Fruit fly (Drosophila melanogaster) whole organism, embryonic: ENCODE results near the gene CG32971.

Experiments used
- Antp ChIP-seq: fragments of 200-800 bp; sonication (Bioruptor generic); optimal IDR thresholded peaks from 3 replicates; lab custom pipeline; 2016; ENCODE audit warnings: missing biosample characterization, missing genetic modification characterization
- BEAF-32 ChIP-seq: fragments of 200-800 bp; sonication (Bioruptor generic); optimal IDR thresholded peaks from 3 replicates; lab custom pipeline; 2017; ENCODE audit warnings: missing biosample characterization, missing genetic modification characterization, mild to moderate bottlenecking, moderate library complexity, missing genetic modification reagents
- CG12659 ChIP-seq: fragments of 200-800 bp; sonication (Bioruptor generic); optimal IDR thresholded peaks from 3 replicates; lab custom pipeline; 2017; ENCODE audit warnings: mild to moderate bottlenecking, missing biosample characterization, missing genetic modification reagents, missing genetic modification characterization
- CG14860 ChIP-seq: fragments of 200-800 bp; sonication (Bioruptor generic); IDR thresholded peaks from 3 replicates; pipeline ENCODE4 v1.3.6; 2022; ENCODE audit warnings: missing biosample characterization, missing genetic modification characterization; ENCODE audit not compliant: partially characterized antibody
- CG1603 ChIP-seq: fragments of 200-800 bp; sonication (Bioruptor generic); optimal IDR thresholded peaks from 2 replicates; lab custom pipeline; 2019; ENCODE audit warnings: missing biosample characterization, mild to moderate bottlenecking, missing genetic modification characterization, moderate library complexity
- CG18262 ChIP-seq: fragments of 200-800 bp; optimal IDR thresholded peaks from 3 replicates; lab custom pipeline; 2019; ENCODE audit warnings: missing biosample characterization, mild to moderate bottlenecking, missing genetic modification characterization, moderate library complexity
- CG18764 ChIP-seq: fragments of 200-800 bp; sonication (Bioruptor generic); optimal IDR thresholded peaks from 3 replicates; lab custom pipeline; 2016; ENCODE audit warnings: missing biosample characterization, missing genetic modification characterization
- CG2202 ChIP-seq: fragments of 200-800 bp; sonication (Bioruptor generic); optimal IDR thresholded peaks from 2 replicates; lab custom pipeline; 2018; ENCODE audit warnings: missing biosample characterization, mild to moderate bottlenecking, missing genetic modification characterization
- CG2889 ChIP-seq: fragments of 200-800 bp; sonication (Bioruptor generic); IDR thresholded peaks from 3 replicates; pipeline ENCODE4 v1.3.6; 2022; ENCODE audit warnings: missing biosample characterization, missing genetic modification characterization
- CG30403 ChIP-seq: fragments of 200-800 bp; sonication (Bioruptor generic); optimal IDR thresholded peaks from 3 replicates; lab custom pipeline; 2016; ENCODE audit warnings: missing biosample characterization, missing genetic modification characterization
- CG31441 ChIP-seq: fragments of 200-800 bp; sonication (Bioruptor generic); IDR thresholded peaks from 2 replicates; pipeline ENCODE4 v1.3.6; 2022; ENCODE audit warnings: missing biosample characterization, missing genetic modification characterization
- CG3163 ChIP-seq: fragments of 200-800 bp; sonication (Bioruptor generic); optimal IDR thresholded peaks from 3 replicates; lab custom pipeline; 2016; ENCODE audit warnings: missing biosample characterization, missing genetic modification characterization
- CG34422 ChIP-seq: fragments of 200-800 bp; sonication (Bioruptor generic); IDR thresholded peaks from 3 replicates; pipeline ENCODE4 v1.3.6; 2022; ENCODE audit warnings: missing biosample characterization, missing genetic modification characterization
- CG6254 ChIP-seq: fragments of 200-800 bp; sonication (Bioruptor generic); optimal IDR thresholded peaks from 3 replicates; lab custom pipeline; 2017; ENCODE audit warnings: mild to moderate bottlenecking, missing biosample characterization, missing genetic modification reagents, missing genetic modification characterization
- CG6654 ChIP-seq: fragments of 200-800 bp; sonication (Bioruptor generic); optimal IDR thresholded peaks from 2 replicates; lab custom pipeline; 2017; ENCODE audit warnings: missing biosample characterization, mild to moderate bottlenecking, missing genetic modification characterization
- CG6683 ChIP-seq: fragments of 200-800 bp; sonication (Bioruptor generic); optimal IDR thresholded peaks from 2 replicates; lab custom pipeline; 2017; ENCODE audit warnings: missing biosample characterization, mild to moderate bottlenecking, missing genetic modification characterization, missing genetic modification reagents
- CG6765 ChIP-seq: fragments of 200-800 bp; sonication (Bioruptor generic); optimal IDR thresholded peaks from 3 replicates; lab custom pipeline; 2017; ENCODE audit warnings: missing biosample characterization, mild to moderate bottlenecking, missing genetic modification characterization
- CG7786 ChIP-seq: fragments of 200-800 bp; sonication (Bioruptor generic); optimal IDR thresholded peaks from 2 replicates; lab custom pipeline; 2016; ENCODE audit warnings: missing biosample characterization, missing genetic modification characterization
- CG7839 ChIP-seq: fragments of 200-800 bp; sonication (Bioruptor generic); optimal IDR thresholded peaks from 3 replicates; lab custom pipeline; 2018; ENCODE audit warnings: missing biosample characterization, mild to moderate bottlenecking, missing genetic modification characterization, moderate library complexity
- CG8388 ChIP-seq: fragments of 200-800 bp; sonication (Bioruptor generic); optimal IDR thresholded peaks from 2 replicates; lab custom pipeline; 2019; ENCODE audit warnings: missing biosample characterization, mild to moderate bottlenecking, missing genetic modification characterization, moderate library complexity
- CG9797 ChIP-seq: fragments of 200-800 bp; sonication (Bioruptor generic); optimal IDR thresholded peaks from 3 replicates; lab custom pipeline; 2018; ENCODE audit warnings: missing biosample characterization, mild to moderate bottlenecking, missing genetic modification characterization
- CG9817 ChIP-seq: fragments of 200-800 bp; sonication (Bioruptor generic); optimal IDR thresholded peaks from 2 replicates; lab custom pipeline; 2018; ENCODE audit warnings: missing biosample characterization, mild to moderate bottlenecking, missing genetic modification characterization, moderate library complexity
- CTCF ChIP-seq: fragments of 200-800 bp; sonication (Bioruptor generic); optimal IDR thresholded peaks from 2 replicates; lab custom pipeline; 2017; ENCODE audit warnings: missing biosample characterization, mild to moderate bottlenecking, missing genetic modification characterization, moderate library complexity
- D19A ChIP-seq: fragments of 200-800 bp; optimal IDR thresholded peaks from 3 replicates; lab custom pipeline; 2019; ENCODE audit warnings: missing biosample characterization, mild to moderate bottlenecking, missing genetic modification characterization, moderate library complexity
- Fer2 ChIP-seq: fragments of 200-800 bp; sonication (Bioruptor generic); optimal IDR thresholded peaks from 2 replicates; lab custom pipeline; 2018; ENCODE audit warnings: missing biosample characterization, mild to moderate bottlenecking, missing genetic modification characterization, moderate library complexity
- Fer3 ChIP-seq: fragments of 200-800 bp; sonication (Bioruptor generic); optimal IDR thresholded peaks from 2 replicates; lab custom pipeline; 2018; ENCODE audit warnings: missing biosample characterization, mild to moderate bottlenecking, missing genetic modification characterization, moderate library complexity
- GATAe ChIP-seq: fragments of 200-800 bp; sonication (Bioruptor generic); conservative IDR thresholded peaks from 2 replicates; pipeline ENCODE4 v1.3.6; 2022; ENCODE audit warnings: missing biosample characterization, missing genetic modification characterization
- Gsc ChIP-seq: fragments of 200-800 bp; sonication (Bioruptor generic); IDR thresholded peaks from 2 replicates; pipeline ENCODE4 v1.3.6; 2022; ENCODE audit warnings: missing biosample characterization, missing genetic modification characterization
- Lpt ChIP-seq: fragments of >200 bp; optimal IDR thresholded peaks from 2 replicates; lab custom pipeline; 2018; ENCODE audit warnings: missing biosample characterization, missing genetic modification characterization
- NK7.1 ChIP-seq: fragments of 200-800 bp; sonication (Bioruptor generic); optimal IDR thresholded peaks from 3 replicates; lab custom pipeline; 2016; ENCODE audit warnings: missing biosample characterization, missing genetic modification characterization
- Sox100B ChIP-seq: fragments of 200-800 bp; sonication (Bioruptor generic); optimal IDR thresholded peaks from 3 replicates; lab custom pipeline; 2018; ENCODE audit warnings: missing biosample characterization, mild to moderate bottlenecking, missing genetic modification characterization
- Spps ChIP-seq: fragments of 200-800 bp; sonication (Bioruptor generic); optimal IDR thresholded peaks from 2 replicates; lab custom pipeline; 2018; ENCODE audit warnings: missing biosample characterization, mild to moderate bottlenecking, missing genetic modification characterization
- Tbp ChIP-seq: fragments of >200 bp; optimal IDR thresholded peaks from 2 replicates; lab custom pipeline; 2018; ENCODE audit warnings: missing biosample characterization, missing genetic modification characterization
- Vsx1 ChIP-seq: fragments of 200-800 bp; sonication (Bioruptor generic); optimal IDR thresholded peaks from 2 replicates; lab custom pipeline; 2017; ENCODE audit warnings: missing biosample characterization, mild to moderate bottlenecking, missing genetic modification characterization, missing genetic modification reagents
- bigmax ChIP-seq: fragments of 200-800 bp; sonication (Bioruptor generic); optimal IDR thresholded peaks from 2 replicates; lab custom pipeline; 2018; ENCODE audit warnings: missing biosample characterization, mild to moderate bottlenecking, missing genetic modification characterization
- caup ChIP-seq: fragments of 200-800 bp; sonication (Bioruptor generic); optimal IDR thresholded peaks from 3 replicates; lab custom pipeline; 2017; ENCODE audit warnings: missing biosample characterization, mild to moderate bottlenecking, missing genetic modification characterization, moderate library complexity; ENCODE audit not compliant: severe bottlenecking
- crol ChIP-seq: fragments of 200-800 bp; sonication (Bioruptor generic); IDR thresholded peaks from 2 replicates; pipeline ENCODE4 v1.3.6; 2022; ENCODE audit warnings: missing biosample characterization, missing genetic modification characterization
- dmrt99B ChIP-seq: fragments of 200-800 bp; sonication (Bioruptor generic); optimal IDR thresholded peaks from 2 replicates; lab custom pipeline; 2018; ENCODE audit warnings: missing biosample characterization, mild to moderate bottlenecking, missing genetic modification characterization, moderate library complexity
- dpn ChIP-seq, 2 experiments: fragments of 200-800 bp; sonication (Bioruptor generic); optimal IDR thresholded peaks; 3 replicates each; lab custom pipeline; 2016; ENCODE audit warnings: missing biosample characterization in 2 of 2, missing genetic modification characterization in 2 of 2
- en ChIP-seq: fragments of 200-800 bp; sonication (Bioruptor generic); optimal IDR thresholded peaks from 2 replicates; lab custom pipeline; 2016; ENCODE audit warnings: missing biosample characterization, missing genetic modification characterization
- fd96Cb ChIP-seq: fragments of 200-800 bp; sonication (Bioruptor generic); optimal IDR thresholded peaks from 2 replicates; lab custom pipeline; 2018; ENCODE audit warnings: missing biosample characterization, mild to moderate bottlenecking, missing genetic modification characterization, moderate library complexity
- fu2 ChIP-seq: fragments of 200-800 bp; sonication (Bioruptor generic); optimal IDR thresholded peaks from 2 replicates; lab custom pipeline; 2016; ENCODE audit warnings: missing biosample characterization, missing genetic modification characterization
- lola ChIP-seq, 3 experiments: fragments of >200 bp in 2 of 3; fragments of 200-800 bp in 1 of 3; sonication (Bioruptor generic) in 1 of 3; optimal IDR thresholded peaks; 2 replicates each; lab custom pipeline; 2017 to 2019; ENCODE audit warnings: missing biosample characterization in 3 of 3, missing genetic modification characterization in 3 of 3, mild to moderate bottlenecking in 1 of 3, moderate library complexity in 1 of 3
- lov ChIP-seq, 2 experiments: fragments of 200-800 bp in 1 of 2; fragments of >200 bp in 1 of 2; sonication (Bioruptor generic) in 1 of 2; IDR thresholded peaks in 1 of 2; optimal IDR thresholded peaks in 1 of 2; 2 replicates in 1 of 2; 3 replicates in 1 of 2; pipeline versions ENCODE4 v1.3.6 to Lab custom; 2017 to 2022; ENCODE audit warnings: missing biosample characterization in 1 of 2, missing genetic modification characterization in 1 of 2
- otp ChIP-seq: fragments of 200-800 bp; sonication (Bioruptor generic); IDR thresholded peaks from 3 replicates; pipeline ENCODE4, ENCODE4 v1.3.6; 2022; ENCODE audit warnings: missing biosample characterization, missing genetic modification characterization
- pum ChIP-seq: fragments of 200-800 bp; sonication (Bioruptor generic); optimal IDR thresholded peaks from 2 replicates; lab custom pipeline; 2016; ENCODE audit warnings: missing biosample characterization, missing genetic modification characterization
- sima ChIP-seq: fragments of 200-800 bp; sonication (Bioruptor generic); optimal IDR thresholded peaks from 2 replicates; lab custom pipeline; 2016; ENCODE audit warnings: missing biosample characterization, missing genetic modification characterization
- tap ChIP-seq: fragments of 200-800 bp; optimal IDR thresholded peaks from 3 replicates; lab custom pipeline; 2019; ENCODE audit warnings: missing biosample characterization, mild to moderate bottlenecking, missing genetic modification characterization, moderate library complexity
- tin ChIP-seq: fragments of 200-800 bp; sonication (Bioruptor generic); optimal IDR thresholded peaks from 3 replicates; lab custom pipeline; 2016; ENCODE audit warnings: missing biosample characterization, missing genetic modification characterization

CG32971 gene

DNA sequence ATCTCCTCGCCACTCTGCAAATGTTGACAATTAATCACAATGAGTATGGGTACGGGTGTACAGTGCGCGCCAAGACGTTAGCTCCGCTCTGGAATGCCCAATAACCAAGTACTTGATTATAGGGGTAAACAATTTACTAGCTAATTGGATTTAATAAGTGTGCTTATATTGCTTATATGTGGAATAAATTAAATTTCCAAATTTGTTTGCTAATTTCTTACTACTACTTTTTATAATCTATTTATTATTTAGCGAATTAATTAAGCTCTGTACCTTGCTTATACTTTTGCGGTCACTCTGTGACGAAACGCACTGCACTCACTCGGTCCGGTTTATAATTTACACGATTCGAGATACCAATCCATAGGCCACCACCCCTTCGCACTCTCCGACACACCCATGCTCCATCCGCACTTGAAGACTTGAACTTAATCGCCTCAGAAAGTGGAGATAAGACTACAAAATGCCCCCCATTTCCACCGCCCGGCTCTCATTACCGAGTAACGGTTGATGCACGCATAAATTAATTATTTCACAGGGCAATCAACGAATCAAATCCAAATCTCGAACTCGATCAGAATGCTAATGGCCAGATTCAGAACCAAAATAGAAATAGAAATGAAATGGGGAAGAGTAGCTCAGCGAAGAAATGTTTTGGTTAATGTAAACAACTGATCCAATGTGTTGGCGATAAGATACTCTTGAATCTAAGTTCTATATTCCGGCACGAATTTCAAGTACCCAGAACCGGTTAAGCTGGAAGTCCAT is 36.9 kb upstream of the CG32971 start (continued):
- TF ChIP-seq CG18262 (tag; lab: Kevin White, UChicago) (peak; percentile 75), dmrt99B (tag; lab: Kevin White, UChicago) (peak; percentile 65), CG18764 (no peak), CG2202 (peak; percentile 23), NK7.1 (GFP tag; lab: Kevin White, UChicago) (no peak), fu2 (GFP tag; lab: Kevin White, UChicago) (no peak), BEAF-32 (GFP tag; lab: Kevin White, UChicago) (no peak), Gsc (no peak), CTCF (GFP tag; lab: Kevin White, UChicago) (no peak), tin (GFP tag; lab: Kevin White, UChicago) (no peak), fd96Cb (tag; lab: Kevin White, UChicago) (peak; percentile 56), Antp (GFP tag; lab: Kevin White, UChicago) (no peak), tap (tag; lab: Kevin White, UChicago) (peak; percentile 43), CG1603 (peak; percentile 11), D19A (peak; percentile 8), CG6683 (GFP tag; lab: Kevin White, UChicago) (no peak), CG34422 (GFP tag; lab: Robert Waterston, UW) (no peak), pum (GFP tag; lab: Kevin White, UChicago) (no peak), CG7839 (tag; lab: Kevin White, UChicago) (peak; percentile 53), CG6654 (GFP tag; lab: Kevin White, UChicago) (peak; percentile 14), dpn (GFP tag; optimal IDR thresholded peaks at IDR 0.05; lab: Kevin White, UChicago) (no peak), Lpt (GFP tag; lab: Kevin White, UChicago) (no peak), CG12659 (peak; percentile 7), Sox100B (GFP tag; lab: Kevin White, UChicago) (peak; percentile 37), lov (optimal IDR thresholded peaks at IDR 0.05; lab: Kevin White, UChicago) (no peak), lov (GFP tag; IDR thresholded peaks at IDR 0.05; lab: Robert Waterston, UW) (no peak), CG7786 (GFP tag; lab: Kevin White, UChicago) (no peak), otp (GFP tag; lab: Robert Waterston, UW) (0 out of 3 replicates have a peak, but pooled peaks have one; percentile 35), CG8388 (GFP tag; lab: Kevin White, UChicago) (peak; percentile 50), caup (no peak), bigmax (GFP tag; lab: Kevin White, UChicago) (no peak), CG31441 (GFP tag; lab: Robert Waterston, UW) (peak; percentile 62), CG30403 (GFP tag; lab: Kevin White, UChicago) (peak; percentile 28), crol (GFP tag; lab: Robert Waterston, UW) (peak; percentile 62), CG9797 (GFP tag; lab: Kevin White, UChicago) (no peak), Tbp (GFP tag; lab: Kevin White, UChicago) (no peak), lola (GFP tag; optimal IDR thresholded peaks at IDR 0.05; lab: Kevin White, UChicago) (peak in 1 of 3 experiments; percentile 59), GATAe (GFP tag; lab: Robert Waterston, UW) (no peak), en (GFP tag; lab: Kevin White, UChicago) (no peak), Fer3 (tag; lab: Kevin White, UChicago) (no peak), CG14860 (GFP tag; lab: Robert Waterston, UW) (no peak), CG2889 (GFP tag; lab: Robert Waterston, UW) (no peak), Fer2 (no peak), sima (GFP tag; lab: Kevin White, UChicago) (no peak), CG6254 (peak; percentile 57), Spps (tag; lab: Kevin White, UChicago) (peak; percentile 36), CG9817 (no peak), CG6765 (GFP tag; lab: Kevin White, UChicago) (no peak), Vsx1 (GFP tag; lab: Kevin White, UChicago) (peak; percentile 12), CG3163 (no peak)
